Worm (Caenorhabditis elegans) whole organism, L3 larva: Measurements from ENCODE around the gene Y75B8A.13.

ENCODE experiments used
- ZK546.5 ChIP-seq: sonication (generic microtip); optimal IDR thresholded peaks from 2 replicates; lab custom pipeline; 2017; ENCODE audit warnings: missing biosample characterization, missing genetic modification characterization
- aly-2 ChIP-seq: fragments of 150-350 bp; optimal IDR thresholded peaks from 2 replicates; lab custom pipeline; 2014; ENCODE audit warnings: missing biosample characterization, missing genetic modification characterization
- ceh-28 ChIP-seq: fragments of 150-350 bp; optimal IDR thresholded peaks from 2 replicates; lab custom pipeline; 2014; ENCODE audit warnings: missing biosample characterization, missing genetic modification reagents, missing genetic modification characterization
- ceh-82 ChIP-seq: fragments of 150-350 bp; optimal IDR thresholded peaks from 2 replicates; lab custom pipeline; 2014; ENCODE audit warnings: missing biosample characterization, missing genetic modification characterization
- ceh-9 ChIP-seq: sonication (generic microtip); optimal IDR thresholded peaks from 2 replicates; lab custom pipeline; 2018; ENCODE audit warnings: missing biosample characterization, missing genetic modification characterization
- daf-12 ChIP-seq: fragments of 150-350 bp; optimal IDR thresholded peaks from 2 replicates; lab custom pipeline; 2014; ENCODE audit warnings: missing biosample characterization, missing genetic modification reagents, missing genetic modification characterization
- egl-5 ChIP-seq: fragments of 150-350 bp; optimal IDR thresholded peaks from 2 replicates; lab custom pipeline; 2017; ENCODE audit warnings: missing biosample characterization, missing genetic modification reagents, missing genetic modification characterization, inconsistent platforms
- elt-1 ChIP-seq: fragments of 150-350 bp; optimal IDR thresholded peaks from 2 replicates; lab custom pipeline; 2014; ENCODE audit warnings: missing biosample characterization, missing genetic modification characterization
- elt-2 ChIP-seq: sonication (generic microtip); optimal IDR thresholded peaks from 2 replicates; lab custom pipeline; 2016; ENCODE audit warnings: missing genetic modification reagents, mild to moderate bottlenecking, missing genetic modification characterization, missing compliant biosample characterization
- elt-3 ChIP-seq, 3 experiments: fragments of 150-350 bp in 1 of 3; sonication (generic microtip) in 2 of 3; optimal IDR thresholded peaks; 2 replicates in 2 of 3; 4 replicates in 1 of 3; lab custom pipeline; 2014 to 2017; ENCODE audit warnings: missing biosample characterization in 3 of 3, missing genetic modification characterization in 3 of 3
- fkh-10 ChIP-seq: sonication (generic microtip); optimal IDR thresholded peaks from 2 replicates; lab custom pipeline; 2017; ENCODE audit warnings: missing biosample characterization, missing genetic modification reagents, missing genetic modification characterization
- fkh-2 ChIP-seq: fragments of 150-350 bp; optimal IDR thresholded peaks from 2 replicates; lab custom pipeline; 2014; ENCODE audit warnings: missing biosample characterization, missing genetic modification reagents, missing genetic modification characterization
- hmg-11 ChIP-seq: sonication (generic microtip); optimal IDR thresholded peaks from 2 replicates; lab custom pipeline; 2016; ENCODE audit warnings: missing genetic modification characterization, missing compliant biosample characterization
- lin-15B ChIP-seq: fragments of 150-350 bp; optimal IDR thresholded peaks from 2 replicates; lab custom pipeline; 2014; ENCODE audit warnings: missing biosample characterization, missing genetic modification characterization
- lin-39 ChIP-seq: fragments of 150-350 bp; optimal IDR thresholded peaks from 2 replicates; lab custom pipeline; 2018; ENCODE audit warnings: missing biosample characterization, missing genetic modification reagents, missing genetic modification characterization
- mml-1 ChIP-seq: fragments of 150-350 bp; sonication (generic microtip); optimal IDR thresholded peaks from 3 replicates; lab custom pipeline; 2014; ENCODE audit warnings: missing biosample characterization, missing genetic modification characterization
- nhr-11 ChIP-seq: fragments of 150-350 bp; optimal IDR thresholded peaks from 2 replicates; lab custom pipeline; 2014; ENCODE audit warnings: missing biosample characterization, missing genetic modification characterization
- nhr-237 ChIP-seq: fragments of 150-350 bp; optimal IDR thresholded peaks from 2 replicates; lab custom pipeline; 2014; ENCODE audit warnings: missing biosample characterization, missing genetic modification characterization
- nhr-25 ChIP-seq: sonication (generic microtip); optimal IDR thresholded peaks from 2 replicates; lab custom pipeline; 2017; ENCODE audit warnings: missing biosample characterization, missing genetic modification characterization
- nhr-28 ChIP-seq: fragments of 150-350 bp; optimal IDR thresholded peaks from 2 replicates; lab custom pipeline; 2014; ENCODE audit warnings: missing biosample characterization, missing genetic modification characterization
- nhr-43 ChIP-seq: sonication (generic microtip); optimal IDR thresholded peaks from 2 replicates; lab custom pipeline; 2016; ENCODE audit warnings: mild to moderate bottlenecking, missing genetic modification characterization, missing compliant biosample characterization; ENCODE audit not compliant: poor library complexity, severe bottlenecking
- nhr-67 ChIP-seq: fragments of 150-350 bp; optimal IDR thresholded peaks from 2 replicates; lab custom pipeline; 2014; ENCODE audit warnings: missing biosample characterization, missing genetic modification characterization
- nhr-76 ChIP-seq: fragments of 150-350 bp; sonication (generic microtip); optimal IDR thresholded peaks from 5 replicates; lab custom pipeline; 2014; ENCODE audit warnings: missing biosample characterization, missing genetic modification characterization
- nhr-77 ChIP-seq: fragments of 150-350 bp; optimal IDR thresholded peaks from 2 replicates; lab custom pipeline; 2014; ENCODE audit warnings: missing biosample characterization, missing genetic modification characterization
- pha-4 ChIP-seq: fragments of 150-350 bp; optimal IDR thresholded peaks from 2 replicates; lab custom pipeline; 2014; ENCODE audit warnings: missing biosample characterization, missing genetic modification reagents, missing genetic modification characterization
- pqm-1 ChIP-seq: fragments of 150-350 bp; optimal IDR thresholded peaks from 2 replicates; lab custom pipeline; 2017; ENCODE audit warnings: missing biosample characterization, missing genetic modification characterization, inconsistent platforms
- sea-2 ChIP-seq: fragments of 150-350 bp; sonication (generic microtip); optimal IDR thresholded peaks from 4 replicates; lab custom pipeline; 2014; ENCODE audit warnings: missing biosample characterization, missing genetic modification reagents, missing genetic modification characterization
- skn-1 ChIP-seq: fragments of 150-350 bp; optimal IDR thresholded peaks from 2 replicates; lab custom pipeline; 2014; ENCODE audit warnings: missing biosample characterization, missing genetic modification characterization
- snpc-4 ChIP-seq: fragments of 150-350 bp; optimal IDR thresholded peaks from 2 replicates; lab custom pipeline; 2014; ENCODE audit warnings: missing biosample characterization, missing genetic modification characterization
- tbx-2 ChIP-seq: sonication (generic microtip); optimal IDR thresholded peaks from 2 replicates; lab custom pipeline; 2016; ENCODE audit warnings: mild to moderate bottlenecking, missing genetic modification characterization, missing compliant biosample characterization
- unc-62 ChIP-seq: fragments of 150-350 bp; sonication (generic microtip); optimal IDR thresholded peaks from 4 replicates; lab custom pipeline; 2014; ENCODE audit warnings: missing biosample characterization, missing genetic modification reagents, missing genetic modification characterization
- zag-1 ChIP-seq: fragments of 150-350 bp; optimal IDR thresholded peaks from 2 replicates; lab custom pipeline; 2014; ENCODE audit warnings: missing biosample characterization, missing genetic modification characterization
- ztf-11 ChIP-seq: fragments of 150-350 bp; optimal IDR thresholded peaks from 2 replicates; lab custom pipeline; 2014; ENCODE audit warnings: missing biosample characterization, missing genetic modification characterization
- ztf-4 ChIP-seq: fragments of 150-350 bp; optimal IDR thresholded peaks from 2 replicates; lab custom pipeline; 2014; ENCODE audit warnings: missing biosample characterization, missing genetic modification characterization

Y75B8A.13 gene

DNA sequence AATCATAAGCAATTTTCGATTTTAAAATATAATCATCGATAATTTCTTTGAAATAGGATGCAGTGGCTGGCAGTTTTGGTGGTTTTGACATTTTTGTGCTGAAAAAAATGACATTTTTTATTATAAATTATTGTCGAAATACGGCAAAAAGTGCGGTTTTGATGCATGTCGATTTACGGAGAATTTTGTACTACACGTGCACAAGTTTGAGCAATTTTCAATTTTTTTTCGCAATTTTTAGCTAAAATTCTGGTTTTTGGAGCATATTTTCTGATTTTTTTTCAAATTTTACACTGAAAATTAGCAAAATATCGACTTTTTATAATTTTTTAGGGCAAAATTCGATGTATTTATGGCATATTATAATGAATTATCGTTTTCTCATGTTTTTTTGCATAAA lies at the start of gene Y75B8A.13:
Gene Y75B8A.13, minus strand, starts transcription at position 101 of the 400 bp plus-strand sequence.
- TF ChIP-seq ceh-28 (tag; lab: Kevin White, UChicago) (no peak), nhr-25 (tag; lab: Kevin White, UChicago) (no peak), skn-1 (tag; lab: Kevin White, UChicago) (no peak), mml-1 (tag; lab: Kevin White, UChicago) (no peak), hmg-11 (no peak), lin-15B (tag; lab: Kevin White, UChicago) (no peak), nhr-67 (tag; lab: Kevin White, UChicago) (no peak), nhr-76 (tag; lab: Kevin White, UChicago) (no peak)
- TF ChIP-seq, all 47 proteins: peak for 0

- TF ChIP-seq ZK546.5 (tag; lab: Kevin White, UChicago) = no peak
- TF ChIP-seq egl-5 (tag; lab: Kevin White, UChicago) = no peak
- TF ChIP-seq pqm-1 (tag; lab: Kevin White, UChicago) = no peak
- TF ChIP-seq daf-12 (tag; lab: Kevin White, UChicago) = no peak
- no peak for TF ChIP-seq nhr-77 (tag; lab: Kevin White, UChicago)
- no peak for TF ChIP-seq sea-2 (GFP tag; lab: Kevin White, UChicago)
- no peak for TF ChIP-seq ceh-82 (tag; lab: Kevin White, UChicago)
- TF ChIP-seq elt-2 (tag; lab: Kevin White, UChicago) = no peak
These were observed 44.9 kb upstream of the Y75B8A.13 start for ce11 chrIII:12260413-12260812.

ce11 chrIII:12259793-12260192 lies 44.3 kb upstream of the Y75B8A.13 start:
- no peak for TF ChIP-seq fkh-2 (tag; lab: Kevin White, UChicago)
- TF ChIP-seq tbx-2 (tag; lab: Kevin White, UChicago) = no peak
- no peak for TF ChIP-seq unc-62 (GFP tag; lab: Kevin White, UChicago)
- TF ChIP-seq aly-2 (tag; lab: Kevin White, UChicago) = no peak
- TF ChIP-seq nhr-237 (tag; lab: Kevin White, UChicago) = no peak
- TF ChIP-seq mml-1 (tag; lab: Kevin White, UChicago) = no peak
- TF ChIP-seq, all 47 proteins: peak for 0

- TF ChIP-seq pha-4 (tag; lab: Kevin White, UChicago) = no peak
- no peak for TF ChIP-seq nhr-43 (tag; lab: Kevin White, UChicago)
- no peak for TF ChIP-seq nhr-77 (tag; lab: Kevin White, UChicago)
- no peak for TF ChIP-seq tbx-2 (tag; lab: Kevin White, UChicago)
- no peak for TF ChIP-seq elt-3 (tag; optimal IDR thresholded peaks at IDR 0.05; lab: Kevin White, UChicago)
- no peak for TF ChIP-seq zag-1 (tag; lab: Kevin White, UChicago)
- no peak for TF ChIP-seq ceh-9 (tag; lab: Kevin White, UChicago)
- TF ChIP-seq ztf-11 = no peak
- no peak for TF ChIP-seq elt-1 (tag; lab: Kevin White, UChicago)
- no peak for TF ChIP-seq nhr-237 (tag; lab: Kevin White, UChicago)
These were observed 37.8 kb upstream of the Y75B8A.13 start for ce11 chrIII:12253342-12253741.

DNA sequence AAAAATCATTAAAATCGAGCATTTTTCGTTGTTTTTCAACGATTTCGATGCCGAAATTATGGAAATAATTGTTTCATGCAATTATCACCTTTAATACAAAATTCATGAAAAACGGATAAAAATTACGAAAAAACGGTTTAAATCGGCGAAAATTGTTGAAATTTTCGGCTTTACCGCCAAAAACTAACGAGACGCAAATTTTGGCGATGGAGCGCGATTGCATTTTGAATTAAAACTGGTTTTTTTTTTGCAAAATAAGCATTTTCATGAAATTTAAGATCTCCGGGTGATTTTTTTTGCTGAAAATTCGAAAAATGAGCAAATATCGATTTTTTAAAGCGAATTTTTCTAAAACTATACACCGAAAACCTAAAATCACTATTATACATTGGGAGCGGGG lies 35.7 kb upstream of the Y75B8A.13 start:
- TF ChIP-seq elt-3 (tag; optimal IDR thresholded peaks at IDR 0.05; lab: Kevin White, UChicago) (no peak), hmg-11 (no peak), nhr-11 (tag; lab: Kevin White, UChicago) (no peak), lin-15B (tag; lab: Kevin White, UChicago) (no peak), nhr-76 (tag; lab: Kevin White, UChicago) (no peak), nhr-77 (tag; lab: Kevin White, UChicago) (no peak), nhr-43 (tag; lab: Kevin White, UChicago) (no peak), elt-1 (tag; lab: Kevin White, UChicago) (no peak), pqm-1 (tag; lab: Kevin White, UChicago) (no peak), snpc-4 (no peak), zag-1 (tag; lab: Kevin White, UChicago) (no peak), fkh-10 (no peak), ztf-4 (no peak), ztf-11 (no peak), nhr-28 (tag; lab: Kevin White, UChicago) (no peak), lin-39 (tag; lab: Kevin White, UChicago) (no peak), fkh-2 (tag; lab: Kevin White, UChicago) (no peak)
